Worm (Caenorhabditis elegans) whole organism, L4 larva: ENCODE data around the gene R53.4.

Experiments
- nhr-237 ChIP-seq: sonication (generic microtip); optimal IDR thresholded peaks from 2 replicates; lab custom pipeline; 2017; ENCODE audit warnings: missing biosample characterization, missing genetic modification characterization
- pha-4 ChIP-seq, 2 experiments: fragments of 150-350 bp in 1 of 2; fragments of 200-800 bp in 1 of 2; sonication (Bioruptor generic) in 1 of 2; IDR thresholded peaks in 1 of 2; optimal IDR thresholded peaks in 1 of 2; 2 replicates each; pipeline versions ENCODE4 v1.3.6 to Lab custom; 2014 to 2022; ENCODE audit warnings: missing genetic modification characterization in 2 of 2, missing genetic modification reagents in 2 of 2, missing biosample characterization in 1 of 2, missing compliant biosample characterization in 1 of 2

ce11 chrII:9921622-9922269 is 46.1 kb downstream of the R53.4 start, which contains the start of gene C05C10.2:
- TF ChIP-seq nhr-237 = no peak
- no peak for TF ChIP-seq pha-4 (GFP tag; IDR thresholded peaks at IDR 0.05; lab: Robert Waterston, UW)
- TF ChIP-seq pha-4 (tag; optimal IDR thresholded peaks at IDR 0.05; lab: Kevin White, UChicago) = no peak
